Fruit fly (Drosophila melanogaster) S2 (cell line): ENCODE data around the gene CG42654.

Source experiments
- CG8478 ChIP-seq: fragments of >200 bp; optimal IDR thresholded peaks from 2 replicates; lab custom pipeline; 2018
- CTCF ChIP-seq, 2 experiments: fragments of >200 bp; optimal IDR thresholded peaks; 2 replicates each; lab custom pipeline; 2018

- TF ChIP-seq CG8478 (no peak), CTCF (optimal IDR thresholded peaks at IDR 0.05; lab: Kevin White, UChicago) (peak in 1 of 2 experiments; percentile 20)
Observed at dm6 chr3L:19914833-19915232, 39.5 kb downstream of the CG42654 start, which contains the start of gene Rpn1.
